Worm (Caenorhabditis elegans) whole organism, L1 larva: ENCODE data around the gene B0280.2.

Experiments
- C16A3.4 ChIP-seq: fragments of 150-350 bp; optimal IDR thresholded peaks from 2 replicates; lab custom pipeline; 2014; ENCODE audit warnings: missing biosample characterization, missing genetic modification characterization
- C34B4.2 ChIP-seq: sonication (generic microtip); optimal IDR thresholded peaks from 2 replicates; lab custom pipeline; 2017; ENCODE audit warnings: mild to moderate bottlenecking, missing genetic modification characterization, missing compliant biosample characterization
- Y116A8C.19 ChIP-seq: sonication (generic microtip); optimal IDR thresholded peaks from 2 replicates; lab custom pipeline; 2016; ENCODE audit warnings: missing compliant biosample characterization, missing genetic modification characterization, borderline replicate concordance
- aha-1 ChIP-seq: fragments of 150-350 bp; optimal IDR thresholded peaks from 2 replicates; lab custom pipeline; 2014; ENCODE audit warnings: missing biosample characterization, missing genetic modification characterization
- blmp-1 ChIP-seq: fragments of 150-350 bp; optimal IDR thresholded peaks from 2 replicates; lab custom pipeline; 2014; ENCODE audit warnings: missing biosample characterization, missing genetic modification characterization
- ceh-8 ChIP-seq: fragments of 200-800 bp; sonication (Bioruptor generic); optimal IDR thresholded peaks from 2 replicates; lab custom pipeline; 2018; ENCODE audit warnings: mild to moderate bottlenecking, missing genetic modification characterization, moderate library complexity, missing compliant biosample characterization
- ceh-88 ChIP-seq: fragments of 200-800 bp; sonication (Bioruptor generic); IDR thresholded peaks from 2 replicates; pipeline ENCODE4 v1.3.6; 2022; ENCODE audit warnings: missing genetic modification characterization, missing compliant biosample characterization
- ceh-90 ChIP-seq: sonication (generic microtip); optimal IDR thresholded peaks from 2 replicates; lab custom pipeline; 2016; ENCODE audit warnings: missing genetic modification characterization, missing compliant biosample characterization
- efl-1 ChIP-seq, 4 experiments: fragments of 150-350 bp; optimal IDR thresholded peaks in 3 of 4; peaks in 1 of 4; 1 replicate in 1 of 4; 2 replicates in 3 of 4; lab custom pipeline; 2014; ENCODE audit warnings: missing biosample characterization in 2 of 4, missing genetic modification characterization in 2 of 4, missing genetic modification reagents in 2 of 4
- egl-13 ChIP-seq: sonication (generic microtip); optimal IDR thresholded peaks from 2 replicates; lab custom pipeline; 2016; ENCODE audit warnings: missing genotype, missing genetic modification reagents, missing genetic modification characterization, missing compliant biosample characterization
- elt-2 ChIP-seq: sonication (generic microtip); optimal IDR thresholded peaks from 2 replicates; lab custom pipeline; 2016; ENCODE audit warnings: missing genetic modification characterization, mild to moderate bottlenecking, inconsistent platforms, missing compliant biosample characterization, missing genetic modification reagents
- elt-3 ChIP-seq, 6 experiments: fragments of 150-350 bp in 1 of 6; sonication (generic microtip); optimal IDR thresholded peaks; 2 replicates each; lab custom pipeline; 2017 to 2018; ENCODE audit warnings: missing biosample characterization in 6 of 6, missing genetic modification characterization in 6 of 6, inconsistent platforms in 1 of 6
- ets-5 ChIP-seq: fragments of 200-800 bp; sonication (Bioruptor generic); IDR thresholded peaks from 2 replicates; pipeline ENCODE4 v1.3.6; 2022; ENCODE audit warnings: missing genetic modification characterization, missing compliant biosample characterization
- lin-15B ChIP-seq: fragments of 150-350 bp; sonication (generic microtip); optimal IDR thresholded peaks from 3 replicates; lab custom pipeline; 2014; ENCODE audit warnings: missing biosample characterization, missing genetic modification characterization
- lin-35 ChIP-seq, 2 experiments: fragments of 150-350 bp; optimal IDR thresholded peaks; 2 replicates each; lab custom pipeline; 2014; ENCODE audit warnings: missing biosample characterization in 2 of 2, missing genetic modification characterization in 2 of 2, missing genetic modification reagents in 2 of 2
- lin-39 ChIP-seq: fragments of 150-350 bp; optimal IDR thresholded peaks from 2 replicates; lab custom pipeline; 2014; ENCODE audit warnings: missing biosample characterization, missing genetic modification reagents, missing genetic modification characterization
- lir-3 ChIP-seq: sonication (generic microtip); optimal IDR thresholded peaks from 2 replicates; lab custom pipeline; 2016; ENCODE audit warnings: mild to moderate bottlenecking, missing genetic modification characterization, moderate library complexity, missing compliant biosample characterization; ENCODE audit not compliant: poor library complexity
- mef-2 ChIP-seq: fragments of 150-350 bp; optimal IDR thresholded peaks from 2 replicates; lab custom pipeline; 2014; ENCODE audit warnings: missing biosample characterization, missing genetic modification characterization
- mep-1 ChIP-seq: fragments of 150-350 bp; optimal IDR thresholded peaks from 2 replicates; lab custom pipeline; 2014; ENCODE audit warnings: missing biosample characterization, missing genetic modification characterization
- nhr-11 ChIP-seq: fragments of 150-350 bp; optimal IDR thresholded peaks from 2 replicates; lab custom pipeline; 2014; ENCODE audit warnings: missing biosample characterization, missing genetic modification characterization
- nhr-237 ChIP-seq: fragments of 150-350 bp; optimal IDR thresholded peaks from 2 replicates; lab custom pipeline; 2014; ENCODE audit warnings: missing biosample characterization, missing genetic modification characterization
- nhr-77 ChIP-seq: fragments of 150-350 bp; optimal IDR thresholded peaks from 2 replicates; lab custom pipeline; 2014; ENCODE audit warnings: missing biosample characterization, missing genetic modification characterization
- nhr-84 ChIP-seq: sonication (generic microtip); optimal IDR thresholded peaks from 2 replicates; lab custom pipeline; 2017; ENCODE audit warnings: missing biosample characterization, missing genetic modification characterization
- pag-3 ChIP-seq: sonication (generic microtip); optimal IDR thresholded peaks from 2 replicates; lab custom pipeline; 2017; ENCODE audit warnings: missing genetic modification characterization, mild to moderate bottlenecking, missing compliant biosample characterization, antibody characterized with exemption, borderline replicate concordance; ENCODE audit not compliant: insufficient read depth
- rnt-1 ChIP-seq: sonication (generic microtip); optimal IDR thresholded peaks from 2 replicates; lab custom pipeline; 2016; ENCODE audit warnings: mild to moderate bottlenecking, missing genetic modification characterization, moderate library complexity, missing compliant biosample characterization
- skn-1 ChIP-seq: fragments of 150-350 bp; optimal IDR thresholded peaks from 2 replicates; lab custom pipeline; 2014; ENCODE audit warnings: missing biosample characterization, missing genetic modification characterization
- snpc-4 ChIP-seq: fragments of 150-350 bp; optimal IDR thresholded peaks from 2 replicates; lab custom pipeline; 2014; ENCODE audit warnings: missing biosample characterization, missing genetic modification characterization
- sox-4 ChIP-seq: sonication (generic microtip); optimal IDR thresholded peaks from 2 replicates; lab custom pipeline; 2016; ENCODE audit warnings: missing genetic modification characterization, missing compliant biosample characterization
- sptf-1 ChIP-seq: fragments of 150-350 bp; optimal IDR thresholded peaks from 2 replicates; lab custom pipeline; 2014; ENCODE audit warnings: missing biosample characterization, missing genetic modification characterization
- unc-98 ChIP-seq: fragments of 200-800 bp; sonication (Bioruptor generic); IDR thresholded peaks from 2 replicates; pipeline ENCODE4 v1.3.6; 2022; ENCODE audit warnings: missing genetic modification characterization, missing compliant biosample characterization
- zag-1 ChIP-seq: fragments of 150-350 bp; optimal IDR thresholded peaks from 2 replicates; lab custom pipeline; 2014; ENCODE audit warnings: missing biosample characterization, missing genetic modification characterization
- ztf-11 ChIP-seq, 2 experiments: sonication (generic microtip); optimal IDR thresholded peaks; 2 replicates each; lab custom pipeline; 2016 to 2017; ENCODE audit warnings: missing genetic modification characterization in 2 of 2, missing biosample characterization in 1 of 2, missing compliant biosample characterization in 1 of 2
- ztf-4 ChIP-seq: fragments of 150-350 bp; optimal IDR thresholded peaks from 2 replicates; lab custom pipeline; 2014; ENCODE audit warnings: missing biosample characterization, missing genetic modification characterization

Gene B0280.2

DNA sequence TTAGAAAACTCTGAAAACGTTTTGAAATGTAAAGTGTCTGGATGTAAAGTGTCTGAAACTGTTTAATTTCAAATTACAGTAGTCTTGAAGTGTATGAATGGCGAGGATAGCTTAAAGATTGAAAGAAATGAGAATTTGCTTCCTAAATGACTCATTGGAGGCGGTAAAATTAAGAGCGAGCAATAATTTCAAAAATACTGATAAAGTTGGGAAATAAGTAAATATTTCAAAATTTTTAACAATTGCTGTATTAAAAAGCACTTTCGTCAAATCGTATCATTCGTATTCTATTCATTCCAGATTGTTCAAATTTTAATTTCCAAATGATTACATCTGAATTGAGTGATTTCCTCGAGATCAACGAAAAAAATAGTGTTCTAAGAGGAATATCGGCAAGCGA, at the start of gene B0280.2:
TSS of gene B0280.2 (plus strand) at position 301 of the 400 bp plus-strand sequence.
- no peak for TF ChIP-seq aha-1 (tag; lab: Kevin White, UChicago)
- TF ChIP-seq ceh-8 (GFP tag; lab: Kevin White, UChicago) = no peak
- no peak for TF ChIP-seq C34B4.2 (tag; lab: Kevin White, UChicago)
- no peak for TF ChIP-seq egl-13 (tag; lab: Kevin White, UChicago)
- TF ChIP-seq blmp-1 (tag; lab: Kevin White, UChicago) = no peak
- no peak for TF ChIP-seq ceh-90 (tag; lab: Kevin White, UChicago)
- no peak for TF ChIP-seq efl-1 (optimal IDR thresholded peaks at IDR 0.05; lab: Kevin White, UChicago)
- no peak for TF ChIP-seq efl-1 (GFP tag; optimal IDR thresholded peaks at IDR 0.05 in 1 of 2; lab: Kevin White, UChicago)
- TF ChIP-seq sox-4 (tag; lab: Kevin White, UChicago) = no peak
- no peak for TF ChIP-seq zag-1 (tag; lab: Kevin White, UChicago)
- TF ChIP-seq C16A3.4 (tag; lab: Kevin White, UChicago) = no peak
- TF ChIP-seq sptf-1 (tag; lab: Kevin White, UChicago) = no peak
- TF ChIP-seq ztf-11 (tag; optimal IDR thresholded peaks at IDR 0.05; lab: Kevin White, UChicago) = no peak
- no peak for TF ChIP-seq nhr-237 (tag; lab: Kevin White, UChicago)
- TF ChIP-seq Y116A8C.19 (tag; lab: Kevin White, UChicago) = no peak
- TF ChIP-seq ztf-4 (tag; lab: Kevin White, UChicago) = no peak
- TF ChIP-seq lin-35 (GFP tag; optimal IDR thresholded peaks at IDR 0.05; lab: Kevin White, UChicago) = no peak

DNA sequence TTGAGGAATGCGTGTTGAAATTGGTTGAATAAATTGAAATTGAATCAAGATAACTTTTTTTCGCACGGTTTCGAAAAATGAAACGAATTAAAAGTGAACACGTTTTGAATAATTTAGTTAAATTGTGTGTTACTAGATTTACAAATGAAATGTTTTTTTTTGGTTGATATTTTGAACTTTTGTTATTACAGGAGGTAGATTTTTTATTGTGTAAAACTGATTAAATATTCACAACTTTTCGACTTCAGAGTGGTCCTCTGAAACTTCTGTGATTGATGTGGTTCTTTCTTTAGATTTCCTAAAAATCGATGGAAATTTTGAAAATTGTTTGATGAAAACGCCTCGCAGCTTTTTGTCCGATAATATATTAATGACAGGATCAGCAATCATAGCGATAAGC, 48.1 kb upstream of the B0280.2 start, which contains the start of gene ZK418.13:
TSS of gene ZK418.13 (minus strand) at position 101 of the 400 bp plus-strand sequence.
- TF ChIP-seq skn-1 (no peak), lir-3 (tag; lab: Kevin White, UChicago) (no peak), nhr-84 (tag; lab: Kevin White, UChicago) (no peak), snpc-4 (tag; lab: Kevin White, UChicago) (no peak), rnt-1 (tag; lab: Kevin White, UChicago) (no peak), lin-15B (no peak), mef-2 (no peak), ceh-88 (no peak), unc-98 (GFP tag; lab: Robert Waterston, UW) (no peak), mep-1 (tag; lab: Kevin White, UChicago) (no peak), C34B4.2 (tag; lab: Kevin White, UChicago) (no peak), lin-39 (tag; lab: Kevin White, UChicago) (no peak), ceh-90 (tag; lab: Kevin White, UChicago) (no peak), pag-3 (tag; lab: Kevin White, UChicago) (no peak), elt-3 (tag; optimal IDR thresholded peaks at IDR 0.05; lab: Kevin White, UChicago) (no peak)

DNA sequence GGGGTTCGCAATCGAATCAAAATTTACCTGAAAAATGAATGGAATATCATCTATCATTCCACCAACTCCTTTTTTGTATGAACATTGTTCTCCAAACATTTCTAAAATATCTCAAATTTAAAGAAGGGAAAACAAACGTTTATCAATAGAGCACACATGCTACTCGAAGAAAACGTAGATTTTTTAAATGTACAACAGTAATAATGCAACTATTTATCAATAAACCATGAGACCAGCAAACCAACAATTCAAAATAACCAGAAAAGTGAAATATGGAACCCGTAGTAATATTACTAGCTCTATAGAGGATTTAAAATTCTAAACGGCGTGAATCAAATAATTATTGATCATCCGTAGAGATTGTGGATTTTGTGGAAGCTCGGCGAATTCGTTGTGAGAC, 45.7 kb upstream of the B0280.2 start, which contains the start of gene ZK418.6:
TSS of gene ZK418.6 (minus strand) at position 101 of the 400 bp plus-strand sequence.
- TF ChIP-seq skn-1 = no peak
- no peak for TF ChIP-seq mef-2
- TF ChIP-seq nhr-11 (tag; lab: Kevin White, UChicago) = no peak
- TF ChIP-seq, all 84 proteins: peak for 0

DNA sequence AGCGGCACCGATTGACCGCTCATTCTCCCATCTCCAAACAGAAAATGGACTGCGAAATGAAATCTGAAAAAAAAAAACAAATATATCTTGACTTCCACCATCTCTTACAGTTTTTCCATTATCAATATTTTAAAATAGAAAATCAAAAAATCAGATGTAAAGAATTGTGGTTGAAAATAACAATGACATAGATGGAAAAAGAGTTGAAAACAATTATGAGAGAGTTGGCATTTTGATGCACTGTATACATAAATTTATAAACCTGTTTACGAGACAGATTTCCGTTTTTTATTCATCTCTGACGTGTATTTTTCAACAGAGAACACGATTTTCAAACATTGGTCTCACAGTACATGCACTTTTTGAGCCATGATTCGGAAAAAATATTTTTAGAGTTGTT, 43.8 kb upstream of the B0280.2 start, which contains the start of gene ZK418.7:
TSS of gene ZK418.7 (minus strand) at position 101 of the 400 bp plus-strand sequence.
- no peak for TF ChIP-seq nhr-77
- TF ChIP-seq ets-5 (GFP tag; lab: Robert Waterston, UW) = no peak

DNA sequence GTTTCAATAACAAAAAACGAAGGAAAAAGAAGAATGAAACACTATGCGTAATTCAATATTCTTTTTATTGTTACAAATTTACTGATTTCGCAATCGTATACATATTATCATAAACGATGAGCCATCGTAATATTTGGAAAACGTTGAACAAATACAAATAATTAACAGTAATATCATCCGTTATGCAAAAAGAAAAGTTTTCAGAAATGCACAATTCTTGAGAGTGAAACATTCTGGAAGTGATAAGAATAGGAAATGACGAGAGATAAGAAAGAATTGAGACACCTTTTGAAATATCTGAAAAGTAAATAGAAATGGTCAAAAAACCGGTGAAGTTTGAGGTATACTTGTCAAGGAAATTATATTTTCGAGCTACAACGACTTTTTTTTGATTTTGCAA, 43.0 kb upstream of the B0280.2 start:
- TF ChIP-seq rnt-1 (tag; lab: Kevin White, UChicago) (no peak), lin-35 (GFP tag; optimal IDR thresholded peaks at IDR 0.05; lab: Kevin White, UChicago) (peak in 1 of 2 experiments; percentile 8), elt-2 (tag; lab: Kevin White, UChicago) (peak; percentile 41)
